Worm (Caenorhabditis elegans): ENCODE results near the gene rabs-5.

DNA sequence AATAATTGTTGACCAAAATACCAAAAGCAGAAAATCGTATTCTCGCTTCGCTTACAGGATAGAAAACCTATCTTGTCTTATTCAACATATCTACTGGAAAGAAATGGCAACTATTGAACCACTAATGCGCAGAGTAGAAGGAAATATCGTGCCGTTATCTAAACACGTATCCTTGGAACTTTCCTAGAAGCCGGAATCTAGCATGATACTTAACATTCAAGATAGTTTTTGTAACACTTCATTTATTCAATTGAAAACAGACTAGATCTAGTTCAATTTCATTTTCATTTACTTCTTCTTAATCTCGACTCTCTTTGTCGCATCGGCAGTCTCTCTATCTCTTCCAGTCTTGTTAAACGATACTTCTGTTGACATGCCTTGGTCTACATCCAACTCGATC is 47.6 kb upstream of the rabs-5 start:
- TF ChIP-seq nhr-237 (tag; optimal IDR thresholded peaks at IDR 0.05) (no peak), lsy-2 (tag; optimal IDR thresholded peaks at IDR 0.05) (no peak), mab-5 (tag; optimal IDR thresholded peaks at IDR 0.05) (no peak), nhr-28 (tag; optimal IDR thresholded peaks at IDR 0.05) (no peak), nhr-12 (tag; optimal IDR thresholded peaks at IDR 0.05) (no peak), unc-39 (tag; optimal IDR thresholded peaks at IDR 0.05) (no peak), nhr-76 (tag; optimal IDR thresholded peaks at IDR 0.05) (no peak), mep-1 (tag; optimal IDR thresholded peaks at IDR 0.05) (no peak), ham-2 (GFP tag; optimal IDR thresholded peaks at IDR 0.05) (no peak), elt-1 (tag; optimal IDR thresholded peaks at IDR 0.05; ENCODE audit: borderline replicate concordance, insufficient read depth) (no peak), snpc-4 (tag; optimal IDR thresholded peaks at IDR 0.05) (no peak), ces-1 (GFP tag; optimal IDR thresholded peaks at IDR 0.05) (no peak)

All from whole organism, mixed stage, embryonic.